Fruit fly (Drosophila melanogaster) whole organism, embryonic: ENCODE measurements around the gene Tsp29Fb.
A peak's percentile ranks its signal among the peaks of the same experiment; 100 is the strongest.

Experiments
- Abd-B ChIP-seq: fragments of 200-800 bp; sonication (Bioruptor generic); optimal IDR thresholded peaks from 2 replicates; lab custom pipeline; 2018; ENCODE audit warnings: missing biosample characterization, mild to moderate bottlenecking, missing genetic modification characterization, moderate library complexity
- Atf6 ChIP-seq: fragments of 200-800 bp; sonication (Bioruptor generic); IDR thresholded peaks from 2 replicates; pipeline ENCODE4 v1.3.6; 2022; ENCODE audit warnings: missing biosample characterization, missing genetic modification characterization
- C15 ChIP-seq: fragments of 200-800 bp; sonication (Bioruptor generic); IDR thresholded peaks from 3 replicates; pipeline ENCODE4 v1.3.6; 2022; ENCODE audit warnings: missing biosample characterization, missing genetic modification characterization
- CG10321 ChIP-seq: fragments of 200-800 bp; sonication (Bioruptor generic); IDR thresholded peaks from 2 replicates; pipeline ENCODE4 v1.3.6; 2022; ENCODE audit warnings: missing biosample characterization, missing genetic modification characterization
- CG11085 ChIP-seq: fragments of 200-800 bp; sonication (Bioruptor generic); IDR thresholded peaks from 2 replicates; pipeline ENCODE4 v1.3.6; 2022; ENCODE audit warnings: missing biosample characterization, missing genetic modification characterization
- CG11696 ChIP-seq: fragments of 200-800 bp; sonication (Bioruptor generic); IDR thresholded peaks from 2 replicates; pipeline ENCODE4 v1.3.6; 2022; ENCODE audit warnings: missing biosample characterization, missing genetic modification characterization
- CG12236 ChIP-seq: fragments of 200-800 bp; sonication (Bioruptor generic); optimal IDR thresholded peaks from 2 replicates; lab custom pipeline; 2016; ENCODE audit warnings: missing biosample characterization, missing genetic modification characterization
- CG14965 ChIP-seq: fragments of 200-800 bp; sonication (Bioruptor generic); optimal IDR thresholded peaks from 2 replicates; lab custom pipeline; 2016; ENCODE audit warnings: missing biosample characterization, missing genetic modification characterization, borderline replicate concordance
- CG15696 ChIP-seq: fragments of 200-800 bp; sonication (Bioruptor generic); optimal IDR thresholded peaks from 2 replicates; lab custom pipeline; 2019; ENCODE audit warnings: missing biosample characterization, mild to moderate bottlenecking, missing genetic modification characterization, moderate library complexity
- CG2116 ChIP-seq: fragments of 200-800 bp; sonication (Bioruptor generic); optimal IDR thresholded peaks from 3 replicates; lab custom pipeline; 2018; ENCODE audit warnings: missing biosample characterization, mild to moderate bottlenecking, missing genetic modification characterization
- CG2678 ChIP-seq: fragments of 200-800 bp; sonication (Bioruptor generic); optimal IDR thresholded peaks from 3 replicates; lab custom pipeline; 2019; ENCODE audit warnings: missing biosample characterization, mild to moderate bottlenecking, missing genetic modification characterization, moderate library complexity
- CG30403 ChIP-seq: fragments of 200-800 bp; sonication (Bioruptor generic); optimal IDR thresholded peaks from 3 replicates; lab custom pipeline; 2016; ENCODE audit warnings: missing biosample characterization, missing genetic modification characterization
- CG31441 ChIP-seq: fragments of 200-800 bp; sonication (Bioruptor generic); IDR thresholded peaks from 2 replicates; pipeline ENCODE4 v1.3.6; 2022; ENCODE audit warnings: missing biosample characterization, missing genetic modification characterization
- CG3163 ChIP-seq: fragments of 200-800 bp; sonication (Bioruptor generic); optimal IDR thresholded peaks from 3 replicates; lab custom pipeline; 2016; ENCODE audit warnings: missing biosample characterization, missing genetic modification characterization
- CG3726 ChIP-seq: fragments of 200-800 bp; sonication (Bioruptor generic); IDR thresholded peaks from 3 replicates; pipeline ENCODE4, ENCODE4 v1.3.6; 2022; ENCODE audit warnings: missing biosample characterization, missing genetic modification characterization
- CG4854 ChIP-seq: fragments of 200-800 bp; sonication (Bioruptor generic); optimal IDR thresholded peaks from 2 replicates; lab custom pipeline; 2016; ENCODE audit warnings: missing biosample characterization, missing genetic modification characterization, inconsistent platforms
- CG5245 ChIP-seq: fragments of 200-800 bp; sonication (Bioruptor generic); optimal IDR thresholded peaks from 3 replicates; lab custom pipeline; 2016; ENCODE audit warnings: missing biosample characterization, missing genetic modification characterization
- CG6683 ChIP-seq: fragments of 200-800 bp; sonication (Bioruptor generic); optimal IDR thresholded peaks from 2 replicates; lab custom pipeline; 2017; ENCODE audit warnings: missing biosample characterization, mild to moderate bottlenecking, missing genetic modification characterization, missing genetic modification reagents
- CG6791 ChIP-seq: fragments of 200-800 bp; sonication (Bioruptor generic); IDR thresholded peaks from 3 replicates; pipeline ENCODE4 v1.3.6; 2022; ENCODE audit warnings: missing biosample characterization, missing genetic modification characterization; ENCODE audit not compliant: partially characterized antibody
- CG7987 ChIP-seq: fragments of 200-800 bp; sonication (Bioruptor generic); optimal IDR thresholded peaks from 2 replicates; lab custom pipeline; 2018; ENCODE audit warnings: missing biosample characterization, mild to moderate bottlenecking, missing genetic modification characterization, moderate library complexity
- CHES-1-like ChIP-seq: fragments of 200-800 bp; sonication (Bioruptor generic); optimal IDR thresholded peaks from 2 replicates; lab custom pipeline; 2016; ENCODE audit warnings: missing biosample characterization, missing genetic modification characterization
- CTCF ChIP-seq: fragments of 200-800 bp; sonication (Bioruptor generic); optimal IDR thresholded peaks from 2 replicates; lab custom pipeline; 2017; ENCODE audit warnings: missing biosample characterization, mild to moderate bottlenecking, missing genetic modification characterization, moderate library complexity
- D ChIP-seq, 2 experiments: fragments of 200-800 bp in 1 of 2; fragments of >200 bp in 1 of 2; sonication (Bioruptor generic) in 1 of 2; optimal IDR thresholded peaks; 2 replicates in 1 of 2; 3 replicates in 1 of 2; lab custom pipeline; 2017; ENCODE audit warnings: mild to moderate bottlenecking in 1 of 2, missing biosample characterization in 1 of 2, missing genetic modification characterization in 1 of 2, missing genetic modification reagents in 1 of 2
- Dbx ChIP-seq: fragments of 200-800 bp; sonication (Bioruptor generic); IDR thresholded peaks from 3 replicates; pipeline ENCODE4 v1.3.6; 2022; ENCODE audit warnings: missing biosample characterization, missing genetic modification characterization
- Mad ChIP-seq: fragments of 200-800 bp; sonication (Bioruptor generic); optimal IDR thresholded peaks from 2 replicates; lab custom pipeline; 2016; ENCODE audit warnings: missing biosample characterization, missing genetic modification characterization
- Sry-β ChIP-seq: fragments of 200-800 bp; sonication (Bioruptor generic); optimal IDR thresholded peaks from 2 replicates; lab custom pipeline; 2018; ENCODE audit warnings: missing biosample characterization, mild to moderate bottlenecking, missing genetic modification characterization, moderate library complexity
- TFAM ChIP-seq: fragments of 200-800 bp; sonication (Bioruptor generic); optimal IDR thresholded peaks from 2 replicates; lab custom pipeline; 2017; ENCODE audit warnings: missing biosample characterization, missing genetic modification characterization, inconsistent platforms
- Xbp1 ChIP-seq: fragments of 200-800 bp; sonication (Bioruptor generic); optimal IDR thresholded peaks from 3 replicates; lab custom pipeline; 2016; ENCODE audit warnings: missing biosample characterization, mild to moderate bottlenecking, missing genetic modification characterization
- bsh ChIP-seq, 2 experiments: fragments of 200-800 bp; sonication (Bioruptor generic); optimal IDR thresholded peaks; 2 replicates each; lab custom pipeline; 2017 to 2018; ENCODE audit warnings: mild to moderate bottlenecking in 2 of 2, missing biosample characterization in 2 of 2, missing genetic modification characterization in 2 of 2, moderate library complexity in 1 of 2
- dimm ChIP-seq: fragments of 200-800 bp; sonication (Bioruptor generic); IDR thresholded peaks from 2 replicates; pipeline ENCODE4 v1.3.6; 2022; ENCODE audit warnings: missing biosample characterization, missing genetic modification characterization
- gfzf ChIP-seq: fragments of 200-800 bp; sonication (Bioruptor generic); optimal IDR thresholded peaks from 2 replicates; lab custom pipeline; 2016; ENCODE audit warnings: missing biosample characterization, mild to moderate bottlenecking, missing genetic modification characterization, moderate library complexity
- gsb ChIP-seq: fragments of 200-800 bp; sonication (Bioruptor generic); IDR thresholded peaks from 2 replicates; pipeline ENCODE4 v1.3.6; 2022; ENCODE audit warnings: missing biosample characterization, missing genetic modification characterization
- ind ChIP-seq: fragments of 200-800 bp; sonication (Bioruptor generic); optimal IDR thresholded peaks from 3 replicates; lab custom pipeline; 2016; ENCODE audit warnings: missing biosample characterization, missing genetic modification characterization
- lola ChIP-seq, 3 experiments: fragments of >200 bp in 2 of 3; fragments of 200-800 bp in 1 of 3; sonication (Bioruptor generic) in 1 of 3; optimal IDR thresholded peaks; 2 replicates each; lab custom pipeline; 2017 to 2019; ENCODE audit warnings: missing biosample characterization in 3 of 3, missing genetic modification characterization in 3 of 3, mild to moderate bottlenecking in 1 of 3, moderate library complexity in 1 of 3
- lov ChIP-seq, 2 experiments: fragments of 200-800 bp in 1 of 2; fragments of >200 bp in 1 of 2; sonication (Bioruptor generic) in 1 of 2; IDR thresholded peaks in 1 of 2; optimal IDR thresholded peaks in 1 of 2; 2 replicates in 1 of 2; 3 replicates in 1 of 2; pipeline versions ENCODE4 v1.3.6 to Lab custom; 2017 to 2022; ENCODE audit warnings: missing biosample characterization in 1 of 2, missing genetic modification characterization in 1 of 2
- mam ChIP-seq: fragments of 200-800 bp; sonication (Bioruptor generic); optimal IDR thresholded peaks from 3 replicates; lab custom pipeline; 2016; ENCODE audit warnings: missing biosample characterization, missing genetic modification characterization
- nerfin-1 ChIP-seq: fragments of 200-800 bp; sonication (Bioruptor generic); optimal IDR thresholded peaks from 3 replicates; lab custom pipeline; 2019; ENCODE audit warnings: missing biosample characterization, mild to moderate bottlenecking, missing genetic modification characterization, moderate library complexity
- prd ChIP-seq, 3 experiments: fragments of >200 bp in 2 of 3; fragments of 200-800 bp in 1 of 3; sonication (Bioruptor generic) in 1 of 3; optimal IDR thresholded peaks in 2 of 3; IDR thresholded peaks in 1 of 3; 2 replicates in 2 of 3; 3 replicates in 1 of 3; pipeline versions ENCODE4 v1.3.6 to Lab custom; 2017 to 2022; ENCODE audit warnings: missing biosample characterization in 1 of 3, missing genetic modification characterization in 1 of 3
- pros ChIP-seq: fragments of 200-800 bp; sonication (Bioruptor generic); optimal IDR thresholded peaks from 3 replicates; lab custom pipeline; 2019; ENCODE audit warnings: missing biosample characterization, mild to moderate bottlenecking, missing genetic modification characterization, moderate library complexity
- ranshi ChIP-seq: fragments of 200-800 bp; sonication (Bioruptor generic); IDR thresholded peaks from 2 replicates; pipeline ENCODE4 v1.3.6; 2022; ENCODE audit warnings: missing biosample characterization, missing genetic modification characterization
- rib ChIP-seq: fragments of 200-800 bp; sonication (Bioruptor generic); IDR thresholded peaks from 2 replicates; pipeline ENCODE4 v1.3.6; 2022; ENCODE audit warnings: missing biosample characterization, missing genetic modification characterization
- ro ChIP-seq: fragments of 200-800 bp; sonication (Bioruptor generic); IDR thresholded peaks from 2 replicates; pipeline ENCODE4 v1.3.6; 2022; ENCODE audit warnings: missing biosample characterization, missing genetic modification characterization
- shn ChIP-seq: fragments of 200-800 bp; sonication (Bioruptor generic); optimal IDR thresholded peaks from 3 replicates; lab custom pipeline; 2016; ENCODE audit warnings: missing biosample characterization, missing genetic modification characterization
- sim ChIP-seq: fragments of 200-800 bp; sonication (Bioruptor generic); IDR thresholded peaks from 2 replicates; pipeline ENCODE4 v1.3.6; 2022; ENCODE audit warnings: missing biosample characterization, missing genetic modification characterization
- trh ChIP-seq: fragments of 200-800 bp; sonication (Bioruptor generic); optimal IDR thresholded peaks from 2 replicates; lab custom pipeline; 2016; ENCODE audit warnings: missing biosample characterization, missing genetic modification characterization
- unpg ChIP-seq: fragments of 200-800 bp; sonication (Bioruptor generic); optimal IDR thresholded peaks from 3 replicates; lab custom pipeline; 2018; ENCODE audit warnings: missing biosample characterization, mild to moderate bottlenecking, missing genetic modification characterization, moderate library complexity
- wek ChIP-seq: fragments of 200-800 bp; sonication (Bioruptor generic); optimal IDR thresholded peaks from 3 replicates; lab custom pipeline; 2018; ENCODE audit warnings: missing biosample characterization, mild to moderate bottlenecking, missing genetic modification characterization, moderate library complexity

Tsp29Fb gene

DNA sequence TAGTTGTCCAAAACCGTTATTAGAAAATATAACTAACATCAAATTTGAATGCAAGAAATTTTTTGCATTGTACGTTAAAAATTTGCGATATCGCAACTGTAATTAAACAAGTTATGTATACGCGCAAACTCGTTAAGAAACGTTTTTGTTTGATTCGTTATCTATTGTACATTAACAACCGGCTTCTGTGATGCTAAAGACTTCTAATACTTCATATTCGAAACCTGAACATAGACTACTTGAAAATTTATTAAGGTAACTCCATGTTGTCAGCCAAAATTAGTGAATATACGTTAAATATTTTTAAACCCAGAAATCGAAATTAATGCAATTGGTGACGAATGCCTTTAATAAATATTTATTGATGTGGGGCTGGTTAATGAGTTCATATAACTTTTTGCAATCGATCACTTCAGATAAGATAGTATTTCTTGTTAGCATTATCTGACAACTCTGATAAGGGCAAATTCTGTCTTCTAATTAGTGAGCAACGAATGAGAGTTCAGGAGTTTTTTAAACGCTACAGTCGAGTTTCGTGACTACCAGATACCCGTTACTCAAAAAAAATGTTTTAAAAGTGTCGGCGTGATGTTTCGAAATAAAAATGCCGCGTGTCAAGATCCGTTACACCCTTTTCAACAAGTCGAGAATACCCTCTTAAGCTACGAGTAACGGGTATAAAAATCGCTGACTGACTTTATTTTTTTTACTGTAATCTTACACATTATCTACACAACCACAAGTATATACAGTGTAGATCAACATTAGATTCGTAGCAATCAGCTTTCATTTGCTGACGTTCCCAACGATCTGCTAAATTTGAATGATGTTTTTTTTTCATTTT lies 15.2 kb downstream of the Tsp29Fb start (continued):
- TF ChIP-seq CG10321 (no peak), CG5245 (GFP tag; lab: Kevin White, UChicago) (no peak), nerfin-1 (tag; lab: Kevin White, UChicago) (no peak), dimm (GFP tag; lab: Robert Waterston, UW) (no peak), Mad (peak; percentile 1), CG11696 (GFP tag; lab: Robert Waterston, UW) (no peak), rib (GFP tag; lab: Robert Waterston, UW) (no peak), CG12236 (GFP tag; lab: Kevin White, UChicago) (no peak), Abd-B (GFP tag; lab: Kevin White, UChicago) (no peak), CTCF (GFP tag; lab: Kevin White, UChicago) (peak; percentile 76), Xbp1 (GFP tag; lab: Kevin White, UChicago) (peak; percentile 28), CG14965 (GFP tag; lab: Kevin White, UChicago) (no peak), prd (optimal IDR thresholded peaks at IDR 0.05; lab: Kevin White, UChicago) (no peak), prd (GFP tag; IDR thresholded peaks at IDR 0.05; lab: Robert Waterston, UW) (peak; percentile 62; the same call in 2 of the 3 replicates), trh (GFP tag; lab: Kevin White, UChicago) (no peak), CG4854 (no peak), CG7987 (no peak), Atf6 (GFP tag; lab: Robert Waterston, UW) (peak; percentile 66), wek (GFP tag; lab: Kevin White, UChicago) (peak; percentile 10), gsb (GFP tag; lab: Robert Waterston, UW) (no peak), shn (GFP tag; lab: Kevin White, UChicago) (peak; percentile 58), CHES-1-like (peak; percentile 17), TFAM (GFP tag; lab: Kevin White, UChicago) (no peak), lola (GFP tag; optimal IDR thresholded peaks at IDR 0.05; lab: Kevin White, UChicago) (peak in 1 of 3 experiments; percentile 19), CG31441 (GFP tag; lab: Robert Waterston, UW) (0 out of 2 replicates have a peak, but pooled peaks have one; percentile 37), CG6683 (no peak), CG30403 (GFP tag; lab: Kevin White, UChicago) (peak; percentile 34), C15 (GFP tag; lab: Robert Waterston, UW) (no peak), CG3163 (GFP tag; lab: Kevin White, UChicago) (peak; percentile 50), lov (optimal IDR thresholded peaks at IDR 0.05; lab: Kevin White, UChicago) (no peak), lov (GFP tag; IDR thresholded peaks at IDR 0.05; lab: Robert Waterston, UW) (no peak; the same call in 2 of the 3 replicates), CG6791 (no peak; the same call in 1 of the 3 replicates), CG2116 (GFP tag; lab: Kevin White, UChicago) (no peak), ranshi (GFP tag; lab: Robert Waterston, UW) (no peak; the same call in 1 of the 2 replicates), sim (GFP tag; lab: Robert Waterston, UW) (peak; percentile 20; the same call in 1 of the 2 replicates), unpg (GFP tag; lab: Kevin White, UChicago) (peak; percentile 42), bsh (GFP tag; optimal IDR thresholded peaks at IDR 0.05; lab: Kevin White, UChicago) (peak; percentile 27 to 33), pros (GFP tag; lab: Kevin White, UChicago) (no peak), Dbx (GFP tag; lab: Robert Waterston, UW) (peak; percentile 41; the same call in 1 of the 3 replicates), ro (GFP tag; lab: Robert Waterston, UW) (no peak), CG2678 (peak; percentile 47), gfzf (no peak), CG15696 (peak; percentile 2), D (optimal IDR thresholded peaks at IDR 0.05; lab: Kevin White, UChicago) (no peak), D (GFP tag; optimal IDR thresholded peaks at IDR 0.05; lab: Kevin White, UChicago) (no peak), Sry-β (GFP tag; lab: Kevin White, UChicago) (no peak), mam (peak; percentile 9), CG3726 (no peak), ind (GFP tag; lab: Kevin White, UChicago) (peak; percentile 35), CG11085 (GFP tag; lab: Robert Waterston, UW) (peak; percentile 31; the same call in 1 of the 2 replicates)
